Fruit fly (Drosophila melanogaster): ENCODE measurements around the gene CG4995.
A peak's percentile ranks its signal among the peaks of the same experiment; 100 is the strongest.

Gene CG4995

DNA sequence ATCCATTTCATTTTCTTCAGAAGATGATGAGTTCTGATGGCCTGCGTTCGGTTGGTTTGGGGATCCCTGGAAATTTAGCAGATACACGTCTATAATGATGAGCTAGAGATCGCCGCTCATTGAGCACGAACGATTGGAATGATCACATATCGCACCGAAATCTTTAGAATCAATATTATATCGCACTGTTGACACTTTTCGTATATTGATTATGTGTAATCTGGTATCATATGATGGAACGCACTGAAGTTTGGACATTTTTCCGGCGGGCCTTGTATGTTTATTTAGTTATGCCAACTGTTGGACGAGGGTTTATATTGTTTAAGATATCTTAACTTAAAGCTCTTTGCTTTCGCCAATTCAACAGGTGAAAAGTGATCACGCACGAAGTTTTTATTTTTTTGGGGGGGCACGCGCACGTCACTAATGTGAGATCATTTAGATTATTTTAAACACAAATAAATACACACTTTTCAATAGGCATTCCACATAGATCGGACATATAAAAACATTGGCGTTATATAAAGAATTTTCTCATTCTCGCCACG is 1.2 kb upstream of the CG4995 start (continued):
- TF ChIP-seq Drgx (GFP tag; IDR thresholded peaks at IDR 0.05) (no peak), CG4820 (GFP tag; optimal IDR thresholded peaks at IDR 0.05) (no peak), Sin3A (optimal IDR thresholded peaks at IDR 0.05) (no peak), grn (GFP tag; optimal IDR thresholded peaks at IDR 0.05) (peak; percentile 40), CG16813 (GFP tag; IDR thresholded peaks at IDR 0.05; ENCODE audit: partially characterized antibody) (no peak), CG12236 (GFP tag; optimal IDR thresholded peaks at IDR 0.05) (no peak), cas (GFP tag; IDR thresholded peaks at IDR 0.05) (no peak), C15 (GFP tag; IDR thresholded peaks at IDR 0.05) (no peak), TFAM (GFP tag; optimal IDR thresholded peaks at IDR 0.05) (no peak), HLH3B (GFP tag; IDR thresholded peaks at IDR 0.05) (no peak), fd102C (GFP tag; optimal IDR thresholded peaks at IDR 0.05) (no peak), Dip2 (GFP tag; IDR thresholded peaks at IDR 0.05) (no peak), jumu (GFP tag; optimal IDR thresholded peaks at IDR 0.05) (no peak), Meics (GFP tag; optimal IDR thresholded peaks at IDR 0.05) (peak; percentile 16), Hr51 (GFP tag; optimal IDR thresholded peaks at IDR 0.05) (no peak), CG14860 (GFP tag; IDR thresholded peaks at IDR 0.05; ENCODE audit: partially characterized antibody) (peak; percentile 55; the same call in 2 of the 3 replicates), HLHmδ (GFP tag; optimal IDR thresholded peaks at IDR 0.05) (no peak), Ets65A (GFP tag) (peak; percentile 85), Mad (GFP tag; optimal IDR thresholded peaks at IDR 0.05) (no peak), Trl (optimal IDR thresholded peaks at IDR 0.05) (no peak), Trl (GFP tag; optimal IDR thresholded peaks at IDR 0.05) (no peak), maf-S (GFP tag; optimal IDR thresholded peaks at IDR 0.05) (no peak), nerfin-2 (GFP tag; IDR thresholded peaks at IDR 0.05; ENCODE audit: partially characterized antibody) (peak; percentile 60), tin (GFP tag; optimal IDR thresholded peaks at IDR 0.05) (peak; percentile 14), Doc2 (GFP tag; IDR thresholded peaks at IDR 0.05) (no peak), chm (GFP tag; IDR thresholded peaks at IDR 0.05) (no peak), CG11398 (GFP tag; optimal IDR thresholded peaks at IDR 0.05) (no peak), CHES-1-like (GFP tag; optimal IDR thresholded peaks at IDR 0.05) (no peak), CG5953 (GFP tag; IDR thresholded peaks at IDR 0.05) (0 out of 2 replicates have a peak, but pooled peaks have one; percentile 10), CG32772 (GFP tag; IDR thresholded peaks at IDR 0.05) (no peak), CG17186 (GFP tag; optimal IDR thresholded peaks at IDR 0.05) (no peak), CG7745 (tag; optimal IDR thresholded peaks at IDR 0.05) (no peak), CG4617 (GFP tag; optimal IDR thresholded peaks at IDR 0.05; ENCODE audit: borderline replicate concordance) (no peak), Lhr (GFP tag; optimal IDR thresholded peaks at IDR 0.05) (no peak), dmrt99B (tag; optimal IDR thresholded peaks at IDR 0.05) (no peak), CG6689 (GFP tag; IDR thresholded peaks at IDR 0.05) (no peak), Adf1 (GFP tag; IDR thresholded peaks at IDR 0.05) (no peak), CG1647 (GFP tag; optimal IDR thresholded peaks at IDR 0.05) (no peak), mirr (GFP tag; optimal IDR thresholded peaks at IDR 0.05) (no peak), CG7556 (GFP tag; optimal IDR thresholded peaks at IDR 0.05) (peak; percentile 5), dimm (GFP tag; IDR thresholded peaks at IDR 0.05) (no peak), CG2199 (GFP tag; IDR thresholded peaks at IDR 0.05) (no peak), CG7839 (tag; optimal IDR thresholded peaks at IDR 0.05) (no peak), da (GFP tag; optimal IDR thresholded peaks at IDR 0.05) (no peak), ken (GFP tag; IDR thresholded peaks at IDR 0.05) (no peak), zfh2 (GFP tag; optimal IDR thresholded peaks at IDR 0.05) (peak; percentile 35), CG15011 (GFP tag; optimal IDR thresholded peaks at IDR 0.05) (no peak), ato (GFP tag; IDR thresholded peaks at IDR 0.05; ENCODE audit: partially characterized antibody) (peak; percentile 11; the same call in 1 of the 2 replicates), Atf-2 (GFP tag; optimal IDR thresholded peaks at IDR 0.05) (no peak), caup (GFP tag; optimal IDR thresholded peaks at IDR 0.05; ENCODE audit: severe bottlenecking) (no peak), bcd (GFP tag; optimal IDR thresholded peaks at IDR 0.05) (no peak), rib (GFP tag; IDR thresholded peaks at IDR 0.05) (no peak)
